Worm (Caenorhabditis elegans) whole organism, young adult: ENCODE measurements around the gene Y38F1A.2.

Experiments
- B0035.1 ChIP-seq: sonication (generic microtip); optimal IDR thresholded peaks from 2 replicates; lab custom pipeline; 2016; ENCODE audit warnings: missing genetic modification characterization, mild to moderate bottlenecking, missing compliant biosample characterization, missing genotype, missing genetic modification reagents
- C17E4.6 ChIP-seq: fragments of 200-800 bp; sonication (Bioruptor generic); IDR thresholded peaks from 2 replicates; pipeline ENCODE4 v1.3.6; 2022; ENCODE audit warnings: missing genetic modification reagents, missing genetic modification characterization, missing compliant biosample characterization
- ama-1 ChIP-seq, 3 experiments: fragments of 150-350 bp in 1 of 3; sonication (generic microtip) in 2 of 3; optimal IDR thresholded peaks; 2 replicates each; lab custom pipeline; 2014 to 2018; ENCODE audit warnings: missing biosample characterization in 2 of 3, missing genetic modification characterization in 2 of 3, missing genetic modification reagents in 2 of 3
- athp-1 ChIP-seq: sonication (generic microtip); optimal IDR thresholded peaks from 2 replicates; lab custom pipeline; 2017; ENCODE audit warnings: mild to moderate bottlenecking, missing genetic modification characterization, missing compliant biosample characterization
- ekl-4 ChIP-seq: fragments of 200-800 bp; sonication (Bioruptor generic); IDR thresholded peaks from 2 replicates; pipeline ENCODE4 v1.3.6; 2022; ENCODE audit warnings: missing genetic modification reagents, missing genetic modification characterization, missing compliant biosample characterization
- fkh-3 ChIP-seq: sonication (generic microtip); optimal IDR thresholded peaks from 2 replicates; lab custom pipeline; 2016; ENCODE audit warnings: mild to moderate bottlenecking, missing genetic modification characterization, missing compliant biosample characterization
- lin-35 ChIP-seq, 3 experiments: fragments of 150-350 bp in 2 of 3; sonication (generic microtip) in 1 of 3; optimal IDR thresholded peaks; 2 replicates each; lab custom pipeline; 2014 to 2018; ENCODE audit warnings: missing biosample characterization in 3 of 3, missing genetic modification characterization in 3 of 3, missing genetic modification reagents in 3 of 3
- lir-1 ChIP-seq: fragments of 200-800 bp; sonication (Bioruptor generic); conservative IDR thresholded peaks from 2 replicates; pipeline ENCODE4 v1.3.6; 2022; ENCODE audit warnings: missing genetic modification reagents, missing genetic modification characterization, missing compliant biosample characterization
- madf-3 ChIP-seq: fragments of 200-800 bp; sonication (Bioruptor generic); IDR thresholded peaks from 2 replicates; pipeline ENCODE4 v1.3.6; 2022; ENCODE audit warnings: missing genetic modification reagents, missing genetic modification characterization, missing compliant biosample characterization
- mel-28 ChIP-seq: sonication (generic microtip); optimal IDR thresholded peaks from 2 replicates; lab custom pipeline; 2016; ENCODE audit warnings: borderline replicate concordance, mild to moderate bottlenecking, missing genetic modification characterization, missing compliant biosample characterization
- pbrm-1 ChIP-seq: fragments of 200-800 bp; sonication (Bioruptor generic); IDR thresholded peaks from 2 replicates; pipeline ENCODE4 v1.3.6; 2022; ENCODE audit warnings: missing genetic modification reagents, missing genetic modification characterization, missing compliant biosample characterization
- sea-2 ChIP-seq: fragments of 200-800 bp; sonication (Bioruptor generic); IDR thresholded peaks from 2 replicates; pipeline ENCODE4 v1.3.6; 2022; ENCODE audit warnings: missing genetic modification characterization, missing compliant biosample characterization
- unc-62 ChIP-seq: fragments of 150-350 bp; optimal IDR thresholded peaks from 2 replicates; lab custom pipeline; 2014; ENCODE audit warnings: missing biosample characterization, missing genetic modification reagents, missing genetic modification characterization

DNA sequence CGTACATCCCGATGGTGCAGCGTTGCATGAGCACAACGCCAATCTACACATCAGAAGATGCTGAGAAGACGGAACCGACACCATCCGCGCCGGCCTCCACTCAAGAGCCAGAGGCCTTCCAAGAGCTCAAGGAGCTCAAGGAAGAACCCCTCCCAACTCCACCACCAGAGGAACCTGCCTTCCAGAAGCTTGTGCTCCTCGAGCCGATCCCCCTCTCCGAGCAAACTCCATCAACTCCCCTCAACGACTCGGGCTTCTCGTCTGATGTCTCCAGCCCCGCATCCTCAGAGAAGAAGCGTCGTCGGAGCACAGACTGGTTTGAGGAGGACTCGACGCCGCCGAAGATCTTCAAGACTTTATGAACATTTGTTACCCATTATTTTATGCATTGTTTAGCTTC lies 37.4 kb downstream of the Y38F1A.2 start:
- TF ChIP-seq sea-2 (GFP tag; lab: Robert Waterston, UW): no peak
- no peak for TF ChIP-seq unc-62
- no peak for TF ChIP-seq C17E4.6 (GFP tag; lab: Robert Waterston, UW)
- TF ChIP-seq fkh-3: no peak
- TF ChIP-seq lin-35 (GFP tag; optimal IDR thresholded peaks at IDR 0.05; lab: Kevin White, UChicago): no peak
- TF ChIP-seq madf-3 (GFP tag; lab: Robert Waterston, UW): no peak
- no peak for TF ChIP-seq lir-1 (GFP tag; lab: Robert Waterston, UW)
- no peak for TF ChIP-seq ekl-4 (GFP tag; lab: Robert Waterston, UW)
- TF ChIP-seq athp-1 (tag; lab: Kevin White, UChicago): no peak
- TF ChIP-seq mel-28 (tag; lab: Kevin White, UChicago): no peak
- no peak for TF ChIP-seq pbrm-1 (GFP tag; lab: Robert Waterston, UW)
- TF ChIP-seq B0035.1 (tag; lab: Kevin White, UChicago): no peak
- no peak for TF ChIP-seq ama-1 (optimal IDR thresholded peaks at IDR 0.05; lab: Kevin White, UChicago)
- TF ChIP-seq ama-1 (GFP tag; optimal IDR thresholded peaks at IDR 0.05; lab: Kevin White, UChicago): no peak
